Fruit fly (Drosophila melanogaster) whole organism: ENCODE measurements around the gene Cln7.

Source experiments
- CG8478 ChIP-seq: fragments of >200 bp; optimal IDR thresholded peaks from 2 replicates; lab custom pipeline; 2018; ENCODE audit warnings: inconsistent platforms
- Dll ChIP-seq: fragments of >200 bp; optimal IDR thresholded peaks from 2 replicates; lab custom pipeline; 2017
- pan ChIP-seq: fragments of >200 bp; optimal IDR thresholded peaks from 2 replicates; lab custom pipeline; 2017
- psq ChIP-seq: fragments of >200 bp; optimal IDR thresholded peaks from 2 replicates; lab custom pipeline; 2017
- usp ChIP-seq: fragments of >200 bp; optimal IDR thresholded peaks from 2 replicates; lab custom pipeline; 2017; ENCODE audit warnings: missing biosample characterization, missing genetic modification characterization, mixed read lengths

- TF ChIP-seq psq (no peak), Dll (peak; percentile 12), CG8478 (no peak), usp (GFP tag; lab: Kevin White, UChicago) (no peak), pan (lab: Kevin White, UChicago) (no peak)
Observed at dm6 chr3L:7344965-7345427, at the start of gene Cln7.
